Fruit fly (Drosophila melanogaster): Measurements from ENCODE around the gene rk.

- TF ChIP-seq Myc (optimal IDR thresholded peaks at IDR 0.05) (no peak), h (optimal IDR thresholded peaks at IDR 0.05) (no peak)
These were observed 11.4 kb upstream of the rk start, which contains the start of gene bgm for dm6 chr2L:14012304-14013054.
